Worm (Caenorhabditis elegans) whole organism, midembryonic: ENCODE data around the gene F59A1.16.

Source experiments
- T22C8.4 ChIP-seq: fragments of 200-800 bp; sonication (Bioruptor generic); IDR thresholded peaks from 2 replicates; pipeline ENCODE4 v1.3.6; 2022; ENCODE audit warnings: missing genetic modification characterization, missing compliant biosample characterization
- cog-1 ChIP-seq: sonication (generic microtip); optimal IDR thresholded peaks from 2 replicates; lab custom pipeline; 2016; ENCODE audit warnings: missing genetic modification characterization, missing compliant biosample characterization
- flt-1 ChIP-seq: fragments of 200-800 bp; sonication (Bioruptor generic); IDR thresholded peaks from 2 replicates; pipeline ENCODE4 v1.3.6; 2022; ENCODE audit warnings: missing genetic modification characterization, missing compliant biosample characterization
- klf-2 ChIP-seq: fragments of 200-800 bp; sonication (Bioruptor generic); conservative IDR thresholded peaks from 2 replicates; pipeline ENCODE4 v1.3.6; 2022; ENCODE audit warnings: missing genetic modification reagents, missing genetic modification characterization, missing compliant biosample characterization
- med-1 ChIP-seq: sonication (generic microtip); optimal IDR thresholded peaks from 2 replicates; lab custom pipeline; 2017; ENCODE audit warnings: missing genetic modification characterization, mild to moderate bottlenecking, missing compliant biosample characterization, antibody characterized with exemption, missing genetic modification reagents; ENCODE audit not compliant: insufficient read depth
- ref-1 ChIP-seq: fragments of 200-800 bp; sonication (Bioruptor generic); conservative IDR thresholded peaks from 2 replicates; pipeline ENCODE4 v1.3.6; 2022; ENCODE audit warnings: missing genetic modification reagents, missing genetic modification characterization, missing compliant biosample characterization
- tab-1 ChIP-seq: fragments of 200-800 bp; sonication (Bioruptor generic); IDR thresholded peaks from 2 replicates; pipeline ENCODE4 v1.3.6; 2022; ENCODE audit warnings: missing genetic modification characterization, missing compliant biosample characterization
- ztf-23 ChIP-seq: fragments of 200-800 bp; sonication (Bioruptor generic); IDR thresholded peaks from 2 replicates; pipeline ENCODE4 v1.3.6; 2022; ENCODE audit warnings: missing genetic modification reagents, missing genetic modification characterization, missing compliant biosample characterization
- ztf-29 ChIP-seq: fragments of 200-800 bp; sonication (Bioruptor generic); IDR thresholded peaks from 2 replicates; pipeline ENCODE4 v1.3.6; 2022; ENCODE audit warnings: missing genetic modification reagents, missing genetic modification characterization, missing compliant biosample characterization

F59A1.16 gene

ce11 chrV:17684857-17685256 lies at the start of gene F59A1.16, which contains the start of gene F59A1.6:
Gene F59A1.16, minus strand, starts transcription at chrV:17684957.
Gene F59A1.6, plus strand, starts transcription at chrV:17685141.
- TF ChIP-seq tab-1 (GFP tag; lab: Robert Waterston, UW) (no peak), med-1 (GFP tag; lab: Kevin White, UChicago) (no peak)

ce11 chrV:17732516-17732915 lies 47.8 kb upstream of the F59A1.16 start, which contains the start of gene twk-42:
Gene twk-42, minus strand, starts transcription at chrV:17732616.
- TF ChIP-seq ref-1 (GFP tag; lab: Robert Waterston, UW) (no peak), tab-1 (GFP tag; lab: Robert Waterston, UW) (no peak), ztf-29 (GFP tag; lab: Robert Waterston, UW) (no peak), med-1 (GFP tag; lab: Kevin White, UChicago) (no peak), ztf-23 (GFP tag; lab: Robert Waterston, UW) (no peak), flt-1 (GFP tag; lab: Robert Waterston, UW) (no peak), T22C8.4 (GFP tag; lab: Robert Waterston, UW) (no peak), klf-2 (GFP tag; lab: Robert Waterston, UW) (no peak), cog-1 (tag; lab: Kevin White, UChicago) (no peak)

- no peak for TF ChIP-seq T22C8.4 (GFP tag; lab: Robert Waterston, UW)
- TF ChIP-seq ztf-29 (GFP tag; lab: Robert Waterston, UW) = no peak
- TF ChIP-seq cog-1 (tag; lab: Kevin White, UChicago) = no peak
- no peak for TF ChIP-seq med-1 (GFP tag; lab: Kevin White, UChicago)
- no peak for TF ChIP-seq tab-1 (GFP tag; lab: Robert Waterston, UW)
- TF ChIP-seq klf-2 (GFP tag; lab: Robert Waterston, UW) = no peak
- no peak for TF ChIP-seq ztf-23 (GFP tag; lab: Robert Waterston, UW)
- no peak for TF ChIP-seq ref-1 (GFP tag; lab: Robert Waterston, UW)
- TF ChIP-seq flt-1 (GFP tag; lab: Robert Waterston, UW) = no peak
Observed at ce11 chrV:17728757-17729156, 44.0 kb upstream of the F59A1.16 start.

ce11 chrV:17728336-17728735 lies 43.6 kb upstream of the F59A1.16 start:
- no peak for TF ChIP-seq klf-2 (GFP tag; lab: Robert Waterston, UW)
- TF ChIP-seq cog-1 (tag; lab: Kevin White, UChicago) = no peak
- no peak for TF ChIP-seq ztf-23 (GFP tag; lab: Robert Waterston, UW)
- TF ChIP-seq ref-1 (GFP tag; lab: Robert Waterston, UW) = no peak
- no peak for TF ChIP-seq ztf-29 (GFP tag; lab: Robert Waterston, UW)

- TF ChIP-seq ref-1 (GFP tag; lab: Robert Waterston, UW) (no peak), T22C8.4 (GFP tag; lab: Robert Waterston, UW) (no peak), tab-1 (GFP tag; lab: Robert Waterston, UW) (no peak), ztf-23 (GFP tag; lab: Robert Waterston, UW) (no peak), flt-1 (GFP tag; lab: Robert Waterston, UW) (no peak)
Observed at ce11 chrV:17724704-17725103, 39.9 kb upstream of the F59A1.16 start, which contains the start of gene fat-5. Gene fat-5, plus strand, starts transcription at chrV:17725004.

- TF ChIP-seq med-1 (GFP tag; lab: Kevin White, UChicago) (no peak), T22C8.4 (GFP tag; lab: Robert Waterston, UW) (no peak), ztf-29 (GFP tag; lab: Robert Waterston, UW) (no peak), klf-2 (GFP tag; lab: Robert Waterston, UW) (no peak), ztf-23 (GFP tag; lab: Robert Waterston, UW) (no peak), ref-1 (GFP tag; lab: Robert Waterston, UW) (no peak), cog-1 (tag; lab: Kevin White, UChicago) (no peak), tab-1 (GFP tag; lab: Robert Waterston, UW) (no peak), flt-1 (GFP tag; lab: Robert Waterston, UW) (no peak)
Observed at ce11 chrV:17723142-17723781, 38.5 kb upstream of the F59A1.16 start.

- TF ChIP-seq med-1 (GFP tag; lab: Kevin White, UChicago) (no peak), cog-1 (tag; lab: Kevin White, UChicago) (no peak), ref-1 (GFP tag; lab: Robert Waterston, UW) (no peak), ztf-23 (GFP tag; lab: Robert Waterston, UW) (no peak), tab-1 (GFP tag; lab: Robert Waterston, UW) (no peak), ztf-29 (GFP tag; lab: Robert Waterston, UW) (no peak), klf-2 (GFP tag; lab: Robert Waterston, UW) (no peak), flt-1 (GFP tag; lab: Robert Waterston, UW) (no peak), T22C8.4 (GFP tag; lab: Robert Waterston, UW) (no peak)
Observed at ce11 chrV:17722553-17722952, 37.8 kb upstream of the F59A1.16 start.

ce11 chrV:17721709-17722108 lies 37.0 kb upstream of the F59A1.16 start:
- TF ChIP-seq ztf-23 (GFP tag; lab: Robert Waterston, UW) (no peak), med-1 (GFP tag; lab: Kevin White, UChicago) (no peak), cog-1 (tag; lab: Kevin White, UChicago) (no peak), ztf-29 (GFP tag; lab: Robert Waterston, UW) (no peak), klf-2 (GFP tag; lab: Robert Waterston, UW) (no peak), ref-1 (GFP tag; lab: Robert Waterston, UW) (no peak), flt-1 (GFP tag; lab: Robert Waterston, UW) (no peak), T22C8.4 (GFP tag; lab: Robert Waterston, UW) (no peak), tab-1 (GFP tag; lab: Robert Waterston, UW) (no peak)

- TF ChIP-seq ztf-23 (GFP tag; lab: Robert Waterston, UW) (no peak), T22C8.4 (GFP tag; lab: Robert Waterston, UW) (no peak), ztf-29 (GFP tag; lab: Robert Waterston, UW) (no peak), klf-2 (GFP tag; lab: Robert Waterston, UW) (no peak), cog-1 (tag; lab: Kevin White, UChicago) (no peak), tab-1 (GFP tag; lab: Robert Waterston, UW) (no peak), ref-1 (GFP tag; lab: Robert Waterston, UW) (no peak), med-1 (GFP tag; lab: Kevin White, UChicago) (no peak), flt-1 (GFP tag; lab: Robert Waterston, UW) (no peak)
Observed at ce11 chrV:17718647-17719046, 33.9 kb upstream of the F59A1.16 start, which contains the start of gene str-77. Gene str-77, plus strand, starts transcription at chrV:17718947.
